Fruit fly (Drosophila melanogaster) whole organism, prepupa: Measurements from ENCODE around the gene Drak.

Experiments
- Blimp-1 ChIP-seq: fragments of 200-800 bp; sonication (Bioruptor generic); optimal IDR thresholded peaks from 3 replicates; lab custom pipeline; 2017; ENCODE audit warnings: missing biosample characterization, missing genetic modification characterization, mild to moderate bottlenecking, moderate library complexity, missing genetic modification reagents
- CG10669 ChIP-seq: fragments of 200-800 bp; sonication (Bioruptor generic); optimal IDR thresholded peaks from 3 replicates; lab custom pipeline; 2018; ENCODE audit warnings: missing biosample characterization, mild to moderate bottlenecking, missing genetic modification characterization, moderate library complexity
- CG11762 ChIP-seq: fragments of 200-800 bp; sonication (Bioruptor generic); optimal IDR thresholded peaks from 3 replicates; lab custom pipeline; 2016; ENCODE audit warnings: missing biosample characterization, missing genetic modification characterization; ENCODE audit not compliant: insufficient read depth
- CG15336 ChIP-seq: fragments of 200-800 bp; sonication (Bioruptor generic); IDR thresholded peaks from 2 replicates; pipeline ENCODE4 v1.3.6; 2022; ENCODE audit warnings: missing biosample characterization, missing genetic modification characterization
- CG1621 ChIP-seq: fragments of 200-800 bp; sonication (Bioruptor generic); optimal IDR thresholded peaks from 3 replicates; lab custom pipeline; 2018; ENCODE audit warnings: missing biosample characterization, mild to moderate bottlenecking, missing genetic modification characterization
- CG3032 ChIP-seq: fragments of 200-800 bp; optimal IDR thresholded peaks from 2 replicates; lab custom pipeline; 2019; ENCODE audit warnings: missing biosample characterization, mild to moderate bottlenecking, missing genetic modification characterization, moderate library complexity
- CG31627 ChIP-seq: fragments of 200-800 bp; sonication (Bioruptor generic); optimal IDR thresholded peaks from 3 replicates; lab custom pipeline; 2016; ENCODE audit warnings: missing biosample characterization, missing genetic modification characterization
- CG32006 ChIP-seq: fragments of 200-800 bp; sonication (Bioruptor generic); optimal IDR thresholded peaks from 3 replicates; lab custom pipeline; 2017; ENCODE audit warnings: missing biosample characterization, mild to moderate bottlenecking, missing genetic modification characterization
- CG34406 ChIP-seq: fragments of 200-800 bp; sonication (Bioruptor generic); optimal IDR thresholded peaks from 3 replicates; lab custom pipeline; 2016; ENCODE audit warnings: missing biosample characterization, missing genetic modification characterization
- CG3919 ChIP-seq: fragments of 200-800 bp; sonication (Bioruptor generic); optimal IDR thresholded peaks from 3 replicates; lab custom pipeline; 2016; ENCODE audit warnings: missing biosample characterization, missing genetic modification characterization
- CG6163 ChIP-seq: fragments of 200-800 bp; sonication (Bioruptor generic); IDR thresholded peaks from 3 replicates; pipeline ENCODE4 v1.3.6; 2022; ENCODE audit warnings: missing biosample characterization, missing genetic modification characterization
- CG6276 ChIP-seq: fragments of 200-800 bp; sonication (Bioruptor generic); optimal IDR thresholded peaks from 2 replicates; lab custom pipeline; 2017; ENCODE audit warnings: missing biosample characterization, mild to moderate bottlenecking, missing genetic modification characterization
- CG6808 ChIP-seq: fragments of 200-800 bp; sonication (Bioruptor generic); optimal IDR thresholded peaks from 3 replicates; lab custom pipeline; 2017; ENCODE audit warnings: missing biosample characterization, missing genetic modification characterization, mild to moderate bottlenecking, moderate library complexity, missing genetic modification reagents
- CG6854 ChIP-seq: fragments of 200-800 bp; sonication (Bioruptor generic); optimal IDR thresholded peaks from 2 replicates; lab custom pipeline; 2017; ENCODE audit warnings: missing biosample characterization, mild to moderate bottlenecking, missing genetic modification characterization
- CG7368 ChIP-seq: fragments of 200-800 bp; sonication (Bioruptor generic); optimal IDR thresholded peaks from 3 replicates; lab custom pipeline; 2016; ENCODE audit warnings: missing biosample characterization, missing genetic modification characterization
- CG8119 ChIP-seq: fragments of 200-800 bp; sonication (Bioruptor generic); IDR thresholded peaks from 3 replicates; pipeline ENCODE4 v1.3.6; 2022; ENCODE audit warnings: missing biosample characterization, missing genetic modification characterization
- CG8319 ChIP-seq: fragments of 200-800 bp; sonication (Bioruptor generic); optimal IDR thresholded peaks from 3 replicates; lab custom pipeline; 2016; ENCODE audit warnings: missing biosample characterization, missing genetic modification characterization
- CG8632 ChIP-seq: fragments of 200-800 bp; sonication (Bioruptor generic); optimal IDR thresholded peaks from 3 replicates; lab custom pipeline; 2016; ENCODE audit warnings: missing biosample characterization, missing genetic modification characterization
- CG9139 ChIP-seq: fragments of 200-800 bp; sonication (Bioruptor generic); optimal IDR thresholded peaks from 3 replicates; lab custom pipeline; 2017; ENCODE audit warnings: missing biosample characterization, mild to moderate bottlenecking, missing genetic modification characterization
- Eip75B ChIP-seq: fragments of 200-800 bp; sonication (Bioruptor generic); optimal IDR thresholded peaks from 3 replicates; lab custom pipeline; 2016; ENCODE audit warnings: missing biosample characterization, missing genetic modification characterization
- Eip78C ChIP-seq: fragments of 200-800 bp; sonication (Bioruptor generic); peaks from one replicate; lab custom pipeline; 2016; ENCODE audit warnings: missing biosample characterization, missing genetic modification characterization
- Hr39 ChIP-seq: fragments of 200-800 bp; sonication (Bioruptor generic); optimal IDR thresholded peaks from 2 replicates; lab custom pipeline; 2016; ENCODE audit warnings: missing biosample characterization, missing genetic modification characterization
- Met ChIP-seq: fragments of 200-800 bp; sonication (Bioruptor generic); optimal IDR thresholded peaks from 3 replicates; lab custom pipeline; 2016; ENCODE audit warnings: missing biosample characterization, missing genetic modification characterization
- Smox ChIP-seq: fragments of 200-800 bp; sonication (Bioruptor generic); optimal IDR thresholded peaks from 3 replicates; lab custom pipeline; 2016; ENCODE audit warnings: missing biosample characterization, missing genetic modification characterization
- Sox102F ChIP-seq: fragments of 200-800 bp; sonication (Bioruptor generic); optimal IDR thresholded peaks from 2 replicates; lab custom pipeline; 2016; ENCODE audit warnings: missing biosample characterization, mild to moderate bottlenecking, missing genetic modification characterization
- Sox15 ChIP-seq: fragments of 200-800 bp; sonication (Bioruptor generic); optimal IDR thresholded peaks from 3 replicates; lab custom pipeline; 2016; ENCODE audit warnings: missing biosample characterization, missing genetic modification characterization
- achi ChIP-seq: fragments of 200-800 bp; sonication (Bioruptor generic); optimal IDR thresholded peaks from 3 replicates; lab custom pipeline; 2016; ENCODE audit warnings: missing biosample characterization, missing genetic modification characterization
- cyc ChIP-seq: fragments of 200-800 bp; sonication (Bioruptor generic); optimal IDR thresholded peaks from 3 replicates; lab custom pipeline; 2016; ENCODE audit warnings: missing biosample characterization, missing genetic modification characterization
- dac ChIP-seq: fragments of 200-800 bp; sonication (Bioruptor generic); optimal IDR thresholded peaks from 2 replicates; lab custom pipeline; 2017; ENCODE audit warnings: missing biosample characterization, mild to moderate bottlenecking, missing genetic modification characterization
- dsx ChIP-seq: fragments of 200-800 bp; optimal IDR thresholded peaks from 3 replicates; lab custom pipeline; 2019; ENCODE audit warnings: missing biosample characterization, mild to moderate bottlenecking, missing genetic modification characterization, moderate library complexity; ENCODE audit not compliant: poor library complexity, severe bottlenecking
- esn ChIP-seq: fragments of 200-800 bp; sonication (Bioruptor generic); optimal IDR thresholded peaks from 2 replicates; lab custom pipeline; 2016; ENCODE audit warnings: missing biosample characterization, mild to moderate bottlenecking, missing genetic modification characterization, moderate library complexity
- fd85E ChIP-seq: fragments of 200-800 bp; sonication (Bioruptor generic); optimal IDR thresholded peaks from 3 replicates; lab custom pipeline; 2016; ENCODE audit warnings: missing biosample characterization, missing genetic modification characterization
- fkh ChIP-seq: fragments of 200-800 bp; sonication (Bioruptor generic); optimal IDR thresholded peaks from 3 replicates; lab custom pipeline; 2017; ENCODE audit warnings: missing biosample characterization, mild to moderate bottlenecking, missing genetic modification characterization, moderate library complexity
- lz ChIP-seq: fragments of 200-800 bp; sonication (Bioruptor generic); optimal IDR thresholded peaks from 3 replicates; lab custom pipeline; 2016; ENCODE audit warnings: missing biosample characterization, missing genetic modification characterization
- net ChIP-seq: fragments of 200-800 bp; sonication (Bioruptor generic); optimal IDR thresholded peaks from 3 replicates; lab custom pipeline; 2016; ENCODE audit warnings: missing biosample characterization, missing genetic modification characterization
- pdm3 ChIP-seq: fragments of 200-800 bp; sonication (Bioruptor generic); optimal IDR thresholded peaks from 3 replicates; lab custom pipeline; 2016; ENCODE audit warnings: missing biosample characterization, missing genetic modification characterization
- salr ChIP-seq, 2 experiments: fragments of 200-800 bp; sonication (Bioruptor generic); optimal IDR thresholded peaks; 3 replicates each; lab custom pipeline; 2016 to 2018; ENCODE audit warnings: missing biosample characterization in 2 of 2, missing genetic modification characterization in 2 of 2, mild to moderate bottlenecking in 1 of 2
- spab ChIP-seq: fragments of 200-800 bp; sonication (Bioruptor generic); optimal IDR thresholded peaks from 2 replicates; lab custom pipeline; 2017; ENCODE audit warnings: missing biosample characterization, mild to moderate bottlenecking, missing genetic modification characterization, missing genetic modification reagents
- ss ChIP-seq, 2 experiments: fragments of 200-800 bp; sonication (Bioruptor generic); optimal IDR thresholded peaks; 2 replicates in 1 of 2; 3 replicates in 1 of 2; lab custom pipeline; 2017 to 2018; ENCODE audit warnings: mild to moderate bottlenecking in 2 of 2, missing biosample characterization in 2 of 2, missing genetic modification characterization in 2 of 2, moderate library complexity in 1 of 2
- svp ChIP-seq: fragments of 200-800 bp; sonication (Bioruptor generic); peaks from one replicate; lab custom pipeline; 2016; ENCODE audit warnings: missing biosample characterization, missing genetic modification characterization

Drak gene

DNA sequence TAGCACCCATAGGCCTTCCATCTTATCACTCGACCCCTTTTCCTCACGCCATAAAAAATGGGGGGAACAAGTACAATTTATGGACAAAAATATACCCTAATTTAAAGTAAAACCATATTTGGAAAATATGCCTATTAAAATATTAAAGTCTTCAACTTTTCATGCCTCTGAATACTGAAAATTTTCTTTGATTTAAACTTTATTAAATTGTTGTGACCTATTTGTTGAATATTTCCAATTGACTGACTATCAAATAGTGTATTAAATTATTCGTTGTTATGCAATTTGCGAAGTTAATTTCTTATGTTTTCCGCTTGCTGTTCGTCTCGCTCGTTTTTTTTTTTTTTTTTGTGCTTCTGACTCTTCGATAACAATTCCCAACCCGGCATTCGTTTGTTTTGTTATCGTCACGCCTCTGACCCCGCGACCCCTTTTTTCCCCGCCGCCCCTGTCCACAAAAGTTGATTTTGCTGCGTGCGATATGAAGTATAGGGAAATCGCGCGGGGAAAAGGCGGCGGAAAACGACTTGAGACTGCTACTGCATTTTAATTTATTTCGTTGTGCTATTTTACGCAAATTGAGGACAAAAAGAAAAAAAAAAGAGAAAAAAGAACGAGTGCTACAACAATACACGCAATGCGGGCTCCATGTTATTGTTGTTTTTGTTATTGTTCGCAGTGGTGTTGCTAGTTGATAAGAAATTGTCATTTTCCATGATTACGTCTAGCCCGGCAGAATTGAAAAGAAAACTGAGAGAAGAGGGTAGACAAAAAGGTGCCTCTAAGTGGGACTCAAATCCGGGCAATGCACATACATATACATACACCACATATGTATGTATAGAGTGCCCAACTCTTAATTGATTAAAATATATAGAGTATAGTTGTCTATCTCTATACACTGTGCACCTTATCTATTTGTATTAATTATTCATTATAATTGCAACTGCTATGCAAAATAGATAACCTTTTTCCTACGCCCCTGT is 28.9 kb downstream of the Drak start (continued):
- TF ChIP-seq CG6854 (GFP tag; lab: Kevin White, UChicago), result no peak
- TF ChIP-seq CG3032 (tag; lab: Kevin White, UChicago), result peak; percentile 49
- TF ChIP-seq CG6163 (GFP tag; lab: Robert Waterston, UW), result peak; percentile 45; the same call in 1 of the 3 replicates
- peak; percentile 19 for TF ChIP-seq CG10669 (GFP tag; lab: Kevin White, UChicago)
- peak; percentile 3 for TF ChIP-seq CG1621 (tag; lab: Kevin White, UChicago)
- TF ChIP-seq dsx (GFP tag; lab: Kevin White, UChicago), result peak; percentile 32
- TF ChIP-seq svp (GFP tag; lab: Kevin White, UChicago), result peak; percentile 93
- TF ChIP-seq net (GFP tag; lab: Kevin White, UChicago), result peak; percentile 15
- TF ChIP-seq CG8319 (GFP tag; lab: Kevin White, UChicago), result peak; percentile 17
- peak; percentile 50 for TF ChIP-seq CG3919 (GFP tag; lab: Kevin White, UChicago)
- peak; percentile 26 for TF ChIP-seq CG6808 (GFP tag; lab: Kevin White, UChicago)
- TF ChIP-seq cyc, result no peak
- TF ChIP-seq CG31627, result peak; percentile 20
- no peak for TF ChIP-seq fkh
- peak in 1 of 2 experiments; percentile 49 for TF ChIP-seq salr (GFP tag; optimal IDR thresholded peaks at IDR 0.05; lab: Kevin White, UChicago)
- TF ChIP-seq CG7368 (GFP tag; lab: Kevin White, UChicago), result peak; percentile 31
- peak; percentile 68 for TF ChIP-seq CG15336
- peak; percentile 11 for TF ChIP-seq Met (GFP tag; lab: Kevin White, UChicago)
- TF ChIP-seq CG6276 (GFP tag; lab: Kevin White, UChicago), result peak; percentile 39
- TF ChIP-seq dac (GFP tag; lab: Kevin White, UChicago), result no peak
- TF ChIP-seq Eip75B (GFP tag; lab: Kevin White, UChicago), result peak; percentile 56
- TF ChIP-seq CG9139 (GFP tag; lab: Kevin White, UChicago), result no peak
- peak; percentile 60 for TF ChIP-seq pdm3 (GFP tag; lab: Kevin White, UChicago)
- TF ChIP-seq Sox102F (GFP tag; lab: Kevin White, UChicago), result no peak

dm6 chrX:11523921-11524320 is 31.0 kb downstream of the Drak start:
- peak; percentile 69 for TF ChIP-seq Eip78C (GFP tag; lab: Kevin White, UChicago)
- peak; percentile 72 for TF ChIP-seq Blimp-1 (GFP tag; lab: Kevin White, UChicago)
- TF ChIP-seq CG8119 (GFP tag; lab: Robert Waterston, UW), result no peak
- TF ChIP-seq CG6854 (GFP tag; lab: Kevin White, UChicago), result peak; percentile 5
- TF ChIP-seq spab (GFP tag; lab: Kevin White, UChicago), result no peak
- TF ChIP-seq CG32006, result no peak
- peak; percentile 20 for TF ChIP-seq CG6276 (GFP tag; lab: Kevin White, UChicago)

- TF ChIP-seq CG11762 (GFP tag; lab: Kevin White, UChicago), result no peak
- TF ChIP-seq fd85E (GFP tag; lab: Kevin White, UChicago), result no peak
- no peak for TF ChIP-seq Smox (GFP tag; lab: Kevin White, UChicago)
- TF ChIP-seq svp (GFP tag; lab: Kevin White, UChicago), result no peak
- no peak for TF ChIP-seq Hr39
- TF ChIP-seq net (GFP tag; lab: Kevin White, UChicago), result no peak
- TF ChIP-seq ss (GFP tag; optimal IDR thresholded peaks at IDR 0.05; lab: Kevin White, UChicago), result no peak
- no peak for TF ChIP-seq esn (GFP tag; lab: Kevin White, UChicago)
- TF ChIP-seq Sox15 (GFP tag; lab: Kevin White, UChicago), result no peak
- TF ChIP-seq CG8632 (GFP tag; lab: Kevin White, UChicago), result no peak
- no peak for TF ChIP-seq Eip75B (GFP tag; lab: Kevin White, UChicago)
- no peak for TF ChIP-seq CG8119 (GFP tag; lab: Robert Waterston, UW)
- TF ChIP-seq CG7368 (GFP tag; lab: Kevin White, UChicago), result no peak
- no peak for TF ChIP-seq achi (GFP tag; lab: Kevin White, UChicago)
- no peak for TF ChIP-seq CG34406 (GFP tag; lab: Kevin White, UChicago)
- no peak for TF ChIP-seq lz (GFP tag; lab: Kevin White, UChicago)
- TF ChIP-seq salr (GFP tag; optimal IDR thresholded peaks at IDR 0.05; lab: Kevin White, UChicago), result no peak
- no peak for TF ChIP-seq CG9139 (GFP tag; lab: Kevin White, UChicago)
- TF ChIP-seq Sox102F (GFP tag; lab: Kevin White, UChicago), result no peak
Measured at dm6 chrX:11527088-11527635, 34.2 kb downstream of the Drak start.
